Fruit fly (Drosophila melanogaster): Measurements from ENCODE around the gene Gr10b.

Gene Gr10b

DNA sequence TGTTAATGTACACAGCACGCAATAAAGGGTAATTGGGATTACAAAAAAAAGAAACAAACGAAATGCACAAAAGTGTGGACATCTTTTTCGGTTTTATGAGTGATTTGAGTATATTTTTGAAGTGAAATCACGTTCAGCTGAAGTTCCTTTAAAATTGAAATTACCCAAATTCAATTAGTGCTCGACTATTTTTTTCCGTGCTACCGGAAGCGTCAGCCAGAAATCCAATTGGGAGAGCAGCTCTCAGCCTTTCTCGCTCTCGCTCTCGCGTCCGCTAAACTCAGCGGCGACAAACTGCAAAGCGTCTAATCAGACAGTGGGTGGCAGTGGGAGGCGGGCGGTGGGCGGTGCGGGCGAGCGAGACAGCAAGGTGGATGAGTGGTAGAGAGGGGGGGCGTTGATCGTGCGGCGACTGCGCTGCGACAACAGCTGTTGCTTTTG is 10.3 kb upstream of the Gr10b start (continued):
- TF ChIP-seq CG10274 (GFP tag; optimal IDR thresholded peaks at IDR 0.05) (peak; percentile 81), psq (GFP tag; optimal IDR thresholded peaks at IDR 0.05) (peak; percentile 46), CG14860 (GFP tag; IDR thresholded peaks at IDR 0.05; ENCODE audit: partially characterized antibody) (no peak), CG1529 (GFP tag; optimal IDR thresholded peaks at IDR 0.05) (peak; percentile 66), CG7556 (GFP tag; optimal IDR thresholded peaks at IDR 0.05) (peak; percentile 93), Asciz (GFP tag; optimal IDR thresholded peaks at IDR 0.05) (peak; percentile 82), Nf-YB (GFP tag; optimal IDR thresholded peaks at IDR 0.05) (peak; percentile 66), CG11560 (tag; IDR thresholded peaks at IDR 0.05) (peak; percentile 79), fd102C (GFP tag; optimal IDR thresholded peaks at IDR 0.05) (no peak), kay (GFP tag; optimal IDR thresholded peaks at IDR 0.05) (peak; percentile 70), twi (tag; optimal IDR thresholded peaks at IDR 0.05) (peak; percentile 54), CG1602 (GFP tag; optimal IDR thresholded peaks at IDR 0.05) (peak; percentile 79), run (tag; optimal IDR thresholded peaks at IDR 0.05) (peak; percentile 81), sim (GFP tag; IDR thresholded peaks at IDR 0.05) (peak; percentile 82), h (optimal IDR thresholded peaks at IDR 0.05) (no peak), CG3726 (GFP tag; IDR thresholded peaks at IDR 0.05) (peak; percentile 78; the same call in 1 of the 3 replicates), CG11247 (GFP tag; IDR thresholded peaks at IDR 0.05) (peak; percentile 88), ato (GFP tag; IDR thresholded peaks at IDR 0.05; ENCODE audit: partially characterized antibody) (no peak), bbx (GFP tag; IDR thresholded peaks at IDR 0.05; ENCODE audit: partially characterized antibody) (no peak), CG4617 (GFP tag; optimal IDR thresholded peaks at IDR 0.05; ENCODE audit: borderline replicate concordance) (peak; percentile 57), fu2 (GFP tag; optimal IDR thresholded peaks at IDR 0.05) (peak; percentile 89), trh (GFP tag; optimal IDR thresholded peaks at IDR 0.05) (peak; percentile 58), ewg (GFP tag; optimal IDR thresholded peaks at IDR 0.05) (peak; percentile 70), Gug (GFP tag; IDR thresholded peaks at IDR 0.05) (peak; percentile 81), Gsc (GFP tag; IDR thresholded peaks at IDR 0.05) (no peak), CG18764 (GFP tag; optimal IDR thresholded peaks at IDR 0.05) (peak; percentile 73), Med (GFP tag) (peak; percentile 99), peb (GFP tag; IDR thresholded peaks at IDR 0.05) (peak; percentile 53; the same call in 1 of the 2 replicates), Oaz (GFP tag; IDR thresholded peaks at IDR 0.05) (peak; percentile 74), dimm (GFP tag; IDR thresholded peaks at IDR 0.05) (peak; percentile 68), Antp (GFP tag; optimal IDR thresholded peaks at IDR 0.05) (peak; percentile 88), Sry-δ (GFP tag; optimal IDR thresholded peaks at IDR 0.05) (peak; percentile 59), CG8944 (GFP tag; optimal IDR thresholded peaks at IDR 0.05) (peak; percentile 85), salm (tag; optimal IDR thresholded peaks at IDR 0.05) (peak; percentile 80), Sox102F (GFP tag; optimal IDR thresholded peaks at IDR 0.05) (peak; percentile 91), CG16815 (GFP tag; optimal IDR thresholded peaks at IDR 0.05) (peak; percentile 64), CG10267 (tag; optimal IDR thresholded peaks at IDR 0.05) (peak; percentile 73), amos (GFP tag; IDR thresholded peaks at IDR 0.05; ENCODE audit: partially characterized antibody) (no peak), br (optimal IDR thresholded peaks at IDR 0.05) (no peak), GATAe (GFP tag; conservative IDR thresholded peaks at IDR 0.05) (peak; percentile 61; the same call in 1 of the 2 replicates), Doc3 (GFP tag; IDR thresholded peaks at IDR 0.05; ENCODE audit: partially characterized antibody) (no peak), unpg (GFP tag; optimal IDR thresholded peaks at IDR 0.05) (peak; percentile 93), tup (GFP tag; optimal IDR thresholded peaks at IDR 0.05) (peak; percentile 74), abd-A (tag; optimal IDR thresholded peaks at IDR 0.05) (no peak), CG2875 (GFP tag; optimal IDR thresholded peaks at IDR 0.05) (peak; percentile 75), esg (GFP tag; conservative IDR thresholded peaks at IDR 0.05) (peak; percentile 87), CG13424 (tag; optimal IDR thresholded peaks at IDR 0.05) (peak; percentile 89), CG13287 (GFP tag; IDR thresholded peaks at IDR 0.05; ENCODE audit: partially characterized antibody) (no peak), CG12071 (GFP tag; optimal IDR thresholded peaks at IDR 0.05) (peak; percentile 87), CG31365 (tag; optimal IDR thresholded peaks at IDR 0.05) (peak; percentile 73), Dip2 (GFP tag; IDR thresholded peaks at IDR 0.05) (no peak)
